Fruit fly (Drosophila melanogaster) whole organism, embryonic: ENCODE measurements around the gene ca.

Experiments used
- BEAF-32 ChIP-seq: fragments of 200-800 bp; sonication (Bioruptor generic); optimal IDR thresholded peaks from 3 replicates; lab custom pipeline; 2017; ENCODE audit warnings: missing biosample characterization, missing genetic modification characterization, mild to moderate bottlenecking, moderate library complexity, missing genetic modification reagents
- CG10209 ChIP-seq: fragments of 200-800 bp; sonication (Bioruptor generic); optimal IDR thresholded peaks from 3 replicates; lab custom pipeline; 2017; ENCODE audit warnings: missing biosample characterization, mild to moderate bottlenecking, missing genetic modification characterization, missing genetic modification reagents
- CG10267 ChIP-seq: fragments of 200-800 bp; sonication (Bioruptor generic); optimal IDR thresholded peaks from 2 replicates; lab custom pipeline; 2018; ENCODE audit warnings: missing biosample characterization, mild to moderate bottlenecking, missing genetic modification characterization, moderate library complexity
- CG10321 ChIP-seq: fragments of 200-800 bp; sonication (Bioruptor generic); IDR thresholded peaks from 2 replicates; pipeline ENCODE4 v1.3.6; 2022; ENCODE audit warnings: missing biosample characterization, missing genetic modification characterization
- CG10543 ChIP-seq: fragments of 200-800 bp; sonication (Bioruptor generic); optimal IDR thresholded peaks from 3 replicates; lab custom pipeline; 2017; ENCODE audit warnings: missing biosample characterization, mild to moderate bottlenecking, missing genetic modification characterization, moderate library complexity
- CG11093 ChIP-seq: fragments of 200-800 bp; sonication (Bioruptor generic); IDR thresholded peaks from 3 replicates; pipeline ENCODE4 v1.3.6; 2022; ENCODE audit warnings: missing biosample characterization, missing genetic modification characterization
- CG11398 ChIP-seq: fragments of 200-800 bp; sonication (Bioruptor generic); optimal IDR thresholded peaks from 2 replicates; lab custom pipeline; 2016; ENCODE audit warnings: missing biosample characterization, missing genetic modification characterization
- CG11560 ChIP-seq: fragments of 200-800 bp; sonication (Bioruptor generic); IDR thresholded peaks from 3 replicates; pipeline ENCODE4 v1.3.6; 2022; ENCODE audit warnings: missing biosample characterization, missing genetic modification characterization
- CG11696 ChIP-seq: fragments of 200-800 bp; sonication (Bioruptor generic); IDR thresholded peaks from 2 replicates; pipeline ENCODE4 v1.3.6; 2022; ENCODE audit warnings: missing biosample characterization, missing genetic modification characterization
- CG12104 ChIP-seq: fragments of 200-800 bp; sonication (Bioruptor generic); optimal IDR thresholded peaks from 3 replicates; lab custom pipeline; 2016; ENCODE audit warnings: missing biosample characterization, missing genetic modification characterization
- CG14050 ChIP-seq: fragments of 200-800 bp; sonication (Bioruptor generic); IDR thresholded peaks from 3 replicates; pipeline ENCODE4 v1.3.6; 2022; ENCODE audit warnings: missing biosample characterization, missing genetic modification characterization
- CG1529 ChIP-seq: fragments of 200-800 bp; sonication (Bioruptor generic); optimal IDR thresholded peaks from 3 replicates; lab custom pipeline; 2018; ENCODE audit warnings: missing biosample characterization, missing genetic modification characterization
- CG1602 ChIP-seq: fragments of 200-800 bp; sonication (Bioruptor generic); optimal IDR thresholded peaks from 3 replicates; lab custom pipeline; 2016; ENCODE audit warnings: missing biosample characterization, missing genetic modification characterization
- CG2199 ChIP-seq: fragments of 200-800 bp; sonication (Bioruptor generic); IDR thresholded peaks from 3 replicates; pipeline ENCODE4 v1.3.6; 2022; ENCODE audit warnings: missing biosample characterization, missing genetic modification characterization
- CG3065 ChIP-seq: fragments of 200-800 bp; sonication (Bioruptor generic); optimal IDR thresholded peaks from 2 replicates; lab custom pipeline; 2016; ENCODE audit warnings: missing biosample characterization, missing genetic modification characterization
- CG31365 ChIP-seq: fragments of 200-800 bp; sonication (Bioruptor generic); optimal IDR thresholded peaks from 2 replicates; lab custom pipeline; 2018; ENCODE audit warnings: missing biosample characterization, mild to moderate bottlenecking, missing genetic modification characterization
- CG32532 ChIP-seq: fragments of 200-800 bp; sonication (Bioruptor generic); IDR thresholded peaks from 2 replicates; pipeline ENCODE4 v1.3.6; 2022; ENCODE audit warnings: missing biosample characterization, missing genetic modification characterization
- CG43689 ChIP-seq: fragments of 200-800 bp; sonication (Bioruptor generic); IDR thresholded peaks from 2 replicates; pipeline ENCODE4 v1.3.6; 2022; ENCODE audit warnings: missing biosample characterization, missing genetic modification characterization
- CG5180 ChIP-seq: fragments of 200-800 bp; sonication (Bioruptor generic); optimal IDR thresholded peaks from 3 replicates; lab custom pipeline; 2017; ENCODE audit warnings: missing biosample characterization, missing genetic modification characterization, mild to moderate bottlenecking, moderate library complexity, missing genetic modification reagents
- CG6765 ChIP-seq: fragments of 200-800 bp; sonication (Bioruptor generic); optimal IDR thresholded peaks from 3 replicates; lab custom pipeline; 2017; ENCODE audit warnings: missing biosample characterization, mild to moderate bottlenecking, missing genetic modification characterization
- CG7357 ChIP-seq: fragments of 200-800 bp; sonication (Bioruptor generic); IDR thresholded peaks from 3 replicates; pipeline ENCODE4 v1.3.6; 2022; ENCODE audit warnings: missing biosample characterization, missing genetic modification characterization
- CG7786 ChIP-seq: fragments of 200-800 bp; sonication (Bioruptor generic); optimal IDR thresholded peaks from 2 replicates; lab custom pipeline; 2016; ENCODE audit warnings: missing biosample characterization, missing genetic modification characterization
- CG7839 ChIP-seq: fragments of 200-800 bp; sonication (Bioruptor generic); optimal IDR thresholded peaks from 3 replicates; lab custom pipeline; 2018; ENCODE audit warnings: missing biosample characterization, mild to moderate bottlenecking, missing genetic modification characterization, moderate library complexity
- Chrac-16 ChIP-seq: fragments of 200-800 bp; sonication (Bioruptor generic); optimal IDR thresholded peaks from 3 replicates; lab custom pipeline; 2016; ENCODE audit warnings: missing biosample characterization, missing genetic modification characterization
- D19A ChIP-seq: fragments of 200-800 bp; optimal IDR thresholded peaks from 3 replicates; lab custom pipeline; 2019; ENCODE audit warnings: missing biosample characterization, mild to moderate bottlenecking, missing genetic modification characterization, moderate library complexity
- Dek ChIP-seq: fragments of 200-800 bp; sonication (Bioruptor generic); optimal IDR thresholded peaks from 3 replicates; lab custom pipeline; 2019; ENCODE audit warnings: missing biosample characterization, mild to moderate bottlenecking, missing genetic modification characterization, moderate library complexity
- E2f1 ChIP-seq: fragments of 200-800 bp; sonication (Bioruptor generic); IDR thresholded peaks from 2 replicates; pipeline ENCODE4 v1.3.6; 2022; ENCODE audit warnings: missing biosample characterization, missing genetic modification characterization
- MBD-R2 ChIP-seq: fragments of 200-800 bp; sonication (Bioruptor generic); IDR thresholded peaks from 2 replicates; pipeline ENCODE4 v1.3.6; 2022; ENCODE audit warnings: missing biosample characterization, missing genetic modification characterization
- Myb ChIP-seq: fragments of 200-800 bp; sonication (Bioruptor generic); optimal IDR thresholded peaks from 2 replicates; lab custom pipeline; 2016; ENCODE audit warnings: missing biosample characterization, missing genetic modification characterization
- Ravus ChIP-seq: fragments of 200-800 bp; sonication (Bioruptor generic); IDR thresholded peaks from 2 replicates; pipeline ENCODE4 v1.3.6; 2022; ENCODE audit warnings: missing biosample characterization, missing genetic modification characterization
- Rx ChIP-seq: fragments of 200-800 bp; sonication (Bioruptor generic); IDR thresholded peaks from 2 replicates; pipeline ENCODE4 v1.3.6; 2022; ENCODE audit warnings: missing biosample characterization, missing genetic modification characterization
- Stat92E ChIP-seq, 3 experiments: fragments of >200 bp in 2 of 3; fragments of 200-800 bp in 1 of 3; sonication (Bioruptor generic) in 1 of 3; optimal IDR thresholded peaks; 2 replicates each; lab custom pipeline; 2017 to 2019; ENCODE audit warnings: missing biosample characterization in 3 of 3, missing genetic modification characterization in 3 of 3, mild to moderate bottlenecking in 1 of 3, moderate library complexity in 1 of 3
- Tbp ChIP-seq: fragments of >200 bp; optimal IDR thresholded peaks from 2 replicates; lab custom pipeline; 2018; ENCODE audit warnings: missing biosample characterization, missing genetic modification characterization
- Xrp1 ChIP-seq: fragments of 200-800 bp; sonication (Bioruptor generic); IDR thresholded peaks from 2 replicates; pipeline ENCODE4 v1.3.6; 2022; ENCODE audit warnings: missing biosample characterization, missing genetic modification characterization
- az2 ChIP-seq: fragments of 200-800 bp; sonication (Bioruptor generic); optimal IDR thresholded peaks from 3 replicates; lab custom pipeline; 2016; ENCODE audit warnings: missing biosample characterization, missing genetic modification characterization
- bab2 ChIP-seq: fragments of 200-800 bp; sonication (Bioruptor generic); optimal IDR thresholded peaks from 2 replicates; lab custom pipeline; 2016; ENCODE audit warnings: missing biosample characterization, missing genetic modification characterization
- ci ChIP-seq: fragments of 200-800 bp; sonication (Bioruptor generic); IDR thresholded peaks from 3 replicates; pipeline ENCODE4 v1.3.6; 2022; ENCODE audit warnings: missing biosample characterization, missing genetic modification characterization
- ewg ChIP-seq: fragments of 200-800 bp; sonication (Bioruptor generic); optimal IDR thresholded peaks from 3 replicates; lab custom pipeline; 2017; ENCODE audit warnings: mild to moderate bottlenecking, missing biosample characterization, missing genetic modification reagents, missing genetic modification characterization
- gro ChIP-seq: fragments of 200-800 bp; sonication (Bioruptor generic); optimal IDR thresholded peaks from 2 replicates; lab custom pipeline; 2016; ENCODE audit warnings: missing biosample characterization, missing genetic modification characterization
- knrl ChIP-seq: fragments of 200-800 bp; sonication (Bioruptor generic); IDR thresholded peaks from 3 replicates; pipeline ENCODE4 v1.3.6; 2022; ENCODE audit warnings: missing biosample characterization, missing genetic modification characterization; ENCODE audit not compliant: partially characterized antibody
- lov ChIP-seq, 2 experiments: fragments of 200-800 bp in 1 of 2; fragments of >200 bp in 1 of 2; sonication (Bioruptor generic) in 1 of 2; IDR thresholded peaks in 1 of 2; optimal IDR thresholded peaks in 1 of 2; 2 replicates in 1 of 2; 3 replicates in 1 of 2; pipeline versions ENCODE4 v1.3.6 to Lab custom; 2017 to 2022; ENCODE audit warnings: missing biosample characterization in 1 of 2, missing genetic modification characterization in 1 of 2
- mld ChIP-seq: fragments of 200-800 bp; sonication (Bioruptor generic); IDR thresholded peaks from 3 replicates; pipeline ENCODE4 v1.3.6; 2022; ENCODE audit warnings: missing biosample characterization, missing genetic modification characterization; ENCODE audit not compliant: partially characterized antibody
- nerfin-1 ChIP-seq: fragments of 200-800 bp; sonication (Bioruptor generic); optimal IDR thresholded peaks from 3 replicates; lab custom pipeline; 2019; ENCODE audit warnings: missing biosample characterization, mild to moderate bottlenecking, missing genetic modification characterization, moderate library complexity
- pho ChIP-seq: fragments of 200-800 bp; sonication (Bioruptor generic); optimal IDR thresholded peaks from 2 replicates; lab custom pipeline; 2016; ENCODE audit warnings: missing biosample characterization, missing genetic modification characterization
- run ChIP-seq: fragments of 200-800 bp; sonication (Bioruptor generic); optimal IDR thresholded peaks from 3 replicates; lab custom pipeline; 2018; ENCODE audit warnings: missing biosample characterization, mild to moderate bottlenecking, missing genetic modification characterization
- sim ChIP-seq: fragments of 200-800 bp; sonication (Bioruptor generic); IDR thresholded peaks from 2 replicates; pipeline ENCODE4 v1.3.6; 2022; ENCODE audit warnings: missing biosample characterization, missing genetic modification characterization
- slbo ChIP-seq: fragments of 200-800 bp; sonication (Bioruptor generic); IDR thresholded peaks from 2 replicates; pipeline ENCODE4 v1.3.6; 2022; ENCODE audit warnings: missing biosample characterization, missing genetic modification characterization
- tio ChIP-seq: fragments of 200-800 bp; sonication (Bioruptor generic); optimal IDR thresholded peaks from 2 replicates; lab custom pipeline; 2017; ENCODE audit warnings: missing biosample characterization, missing genetic modification characterization, inconsistent platforms
- zen2 ChIP-seq: fragments of 200-800 bp; sonication (Bioruptor generic); IDR thresholded peaks from 3 replicates; pipeline ENCODE4 v1.3.6; 2022; ENCODE audit warnings: missing biosample characterization, missing genetic modification characterization; ENCODE audit not compliant: partially characterized antibody
- zfh1 ChIP-seq: fragments of 200-800 bp; sonication (Bioruptor generic); IDR thresholded peaks from 3 replicates; pipeline ENCODE4 v1.3.6; 2022; ENCODE audit warnings: missing biosample characterization, missing genetic modification characterization

The ca gene

DNA sequence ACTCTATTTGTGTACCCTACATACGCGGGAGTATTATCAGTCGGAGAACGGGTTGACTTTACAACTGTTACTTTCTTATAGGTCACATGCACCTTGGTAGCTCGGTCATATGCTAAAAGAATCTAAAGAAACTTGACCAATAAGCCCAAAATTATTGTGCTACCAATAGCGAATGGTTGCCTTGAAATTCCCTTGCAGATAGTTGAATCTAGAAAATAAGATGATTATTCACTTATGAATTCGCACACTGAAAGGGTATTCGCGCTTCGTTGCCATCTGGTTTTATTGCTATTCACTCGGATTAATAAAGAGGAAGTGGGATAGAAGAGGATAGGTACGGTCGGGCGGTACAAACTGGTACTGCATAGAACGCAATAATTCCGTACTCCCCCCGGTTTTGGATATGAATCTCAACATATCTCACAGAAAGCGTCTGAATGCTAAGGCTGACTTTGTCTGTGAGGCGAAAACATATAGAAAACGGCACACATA, 32.7 kb upstream of the ca start (continued):
- TF ChIP-seq CG7357 (GFP tag; lab: Robert Waterston, UW) (peak; percentile 66; the same call in 2 of the 3 replicates), CG10267 (tag; lab: Kevin White, UChicago) (no peak), mld (GFP tag; lab: Robert Waterston, UW) (no peak), CG14050 (GFP tag; lab: Robert Waterston, UW) (peak; percentile 63; the same call in 2 of the 3 replicates), CG12104 (peak; percentile 64), CG43689 (GFP tag; lab: Robert Waterston, UW) (peak; percentile 67), sim (no peak), CG11696 (GFP tag; lab: Robert Waterston, UW) (no peak), Myb (GFP tag; lab: Kevin White, UChicago) (peak; percentile 56), Chrac-16 (peak; percentile 62), D19A (tag; lab: Kevin White, UChicago) (peak; percentile 98), slbo (GFP tag; lab: Robert Waterston, UW) (peak; percentile 82), BEAF-32 (GFP tag; lab: Kevin White, UChicago) (no peak), lov (optimal IDR thresholded peaks at IDR 0.05; lab: Kevin White, UChicago) (no peak), lov (GFP tag; IDR thresholded peaks at IDR 0.05; lab: Robert Waterston, UW) (no peak), CG7839 (tag; lab: Kevin White, UChicago) (peak; percentile 85), CG31365 (tag; lab: Kevin White, UChicago) (peak; percentile 40), CG6765 (GFP tag; lab: Kevin White, UChicago) (peak; percentile 59), az2 (GFP tag; lab: Kevin White, UChicago) (peak; percentile 65), nerfin-1 (tag; lab: Kevin White, UChicago) (no peak), pho (peak; percentile 86), zfh1 (peak; percentile 68; the same call in 2 of the 3 replicates), Rx (GFP tag; lab: Robert Waterston, UW) (peak; percentile 31; the same call in 1 of the 2 replicates), zen2 (no peak), Tbp (GFP tag; lab: Kevin White, UChicago) (no peak), Xrp1 (GFP tag; lab: Robert Waterston, UW) (peak; percentile 62), CG11398 (GFP tag; lab: Kevin White, UChicago) (peak; percentile 68), CG2199 (GFP tag; lab: Robert Waterston, UW) (no peak), Ravus (GFP tag; lab: Robert Waterston, UW) (no peak), CG10543 (peak; percentile 69), Stat92E (GFP tag; optimal IDR thresholded peaks at IDR 0.05; lab: Kevin White, UChicago) (no peak), CG5180 (GFP tag; lab: Kevin White, UChicago) (peak; percentile 9), CG11560 (tag; lab: Robert Waterston, UW) (peak; percentile 73), CG32532 (peak; percentile 82), CG11093 (GFP tag; lab: Robert Waterston, UW) (peak; percentile 53; the same call in 1 of the 3 replicates), CG7786 (GFP tag; lab: Kevin White, UChicago) (peak; percentile 92), tio (peak; percentile 67), Dek (peak; percentile 71), E2f1 (GFP tag; lab: Robert Waterston, UW) (peak; percentile 63; the same call in 1 of the 2 replicates), ci (GFP tag; lab: Robert Waterston, UW) (peak; percentile 59), CG3065 (GFP tag; lab: Kevin White, UChicago) (no peak), CG10209 (GFP tag; lab: Kevin White, UChicago) (peak; percentile 72), bab2 (GFP tag; lab: Kevin White, UChicago) (peak; percentile 76), ewg (GFP tag; lab: Kevin White, UChicago) (peak; percentile 33), gro (GFP tag; lab: Kevin White, UChicago) (no peak), CG1602 (GFP tag; lab: Kevin White, UChicago) (peak; percentile 66), CG10321 (GFP tag; lab: Robert Waterston, UW) (no peak), CG1529 (peak; percentile 32), MBD-R2 (GFP tag; lab: Robert Waterston, UW) (peak; percentile 56; the same call in 1 of the 2 replicates), run (tag; lab: Kevin White, UChicago) (no peak), knrl (GFP tag; lab: Robert Waterston, UW) (no peak)
